Worm (Caenorhabditis elegans) whole organism, L1 larva: ENCODE results near the gene W06A11.1.

Source experiments
- Y116A8C.19 ChIP-seq: sonication (generic microtip); optimal IDR thresholded peaks from 2 replicates; lab custom pipeline; 2016; ENCODE audit warnings: missing compliant biosample characterization, missing genetic modification characterization, borderline replicate concordance
- aha-1 ChIP-seq: fragments of 150-350 bp; optimal IDR thresholded peaks from 2 replicates; lab custom pipeline; 2014; ENCODE audit warnings: missing biosample characterization, missing genetic modification characterization
- alr-1 ChIP-seq: fragments of 200-800 bp; sonication (Bioruptor generic); optimal IDR thresholded peaks from 2 replicates; lab custom pipeline; 2018; ENCODE audit warnings: borderline replicate concordance, mild to moderate bottlenecking, missing genetic modification characterization, missing compliant biosample characterization
- aly-2 ChIP-seq: fragments of 150-350 bp; optimal IDR thresholded peaks from 2 replicates; lab custom pipeline; 2014; ENCODE audit warnings: missing biosample characterization, missing genetic modification characterization
- ama-1 ChIP-seq: fragments of 150-350 bp; optimal IDR thresholded peaks from 2 replicates; lab custom pipeline; 2014
- blmp-1 ChIP-seq: fragments of 150-350 bp; optimal IDR thresholded peaks from 2 replicates; lab custom pipeline; 2014; ENCODE audit warnings: missing biosample characterization, missing genetic modification characterization
- ceh-82 ChIP-seq, 3 experiments: fragments of 150-350 bp in 1 of 3; sonication (generic microtip) in 2 of 3; optimal IDR thresholded peaks; 2 replicates each; lab custom pipeline; 2014 to 2017; ENCODE audit warnings: missing biosample characterization in 3 of 3, missing genetic modification characterization in 3 of 3
- ceh-90 ChIP-seq: sonication (generic microtip); optimal IDR thresholded peaks from 2 replicates; lab custom pipeline; 2016; ENCODE audit warnings: missing genetic modification characterization, missing compliant biosample characterization
- ces-1 ChIP-seq: fragments of 150-350 bp; optimal IDR thresholded peaks from 2 replicates; lab custom pipeline; 2014; ENCODE audit warnings: missing biosample characterization, missing genetic modification reagents, missing genetic modification characterization
- dpl-1 ChIP-seq, 3 experiments: fragments of 150-350 bp in 2 of 3; sonication (generic microtip) in 1 of 3; optimal IDR thresholded peaks; 2 replicates each; lab custom pipeline; 2014 to 2017; ENCODE audit warnings: missing biosample characterization in 3 of 3, missing genetic modification characterization in 3 of 3, missing genetic modification reagents in 3 of 3
- efl-1 ChIP-seq, 4 experiments: fragments of 150-350 bp; optimal IDR thresholded peaks in 3 of 4; peaks in 1 of 4; 1 replicate in 1 of 4; 2 replicates in 3 of 4; lab custom pipeline; 2014; ENCODE audit warnings: missing biosample characterization in 2 of 4, missing genetic modification characterization in 2 of 4, missing genetic modification reagents in 2 of 4
- elt-2 ChIP-seq: sonication (generic microtip); optimal IDR thresholded peaks from 2 replicates; lab custom pipeline; 2016; ENCODE audit warnings: missing genetic modification characterization, mild to moderate bottlenecking, inconsistent platforms, missing compliant biosample characterization, missing genetic modification reagents
- elt-3 ChIP-seq, 6 experiments: fragments of 150-350 bp in 1 of 6; sonication (generic microtip); optimal IDR thresholded peaks; 2 replicates each; lab custom pipeline; 2017 to 2018; ENCODE audit warnings: missing biosample characterization in 6 of 6, missing genetic modification characterization in 6 of 6, inconsistent platforms in 1 of 6
- lin-14 ChIP-seq: fragments of 200-800 bp; sonication (Bioruptor generic); optimal IDR thresholded peaks from 2 replicates; lab custom pipeline; 2018; ENCODE audit warnings: mild to moderate bottlenecking, missing genetic modification characterization, moderate library complexity, missing compliant biosample characterization
- lin-15B ChIP-seq: fragments of 150-350 bp; sonication (generic microtip); optimal IDR thresholded peaks from 3 replicates; lab custom pipeline; 2014; ENCODE audit warnings: missing biosample characterization, missing genetic modification characterization
- lin-35 ChIP-seq, 2 experiments: fragments of 150-350 bp; optimal IDR thresholded peaks; 2 replicates each; lab custom pipeline; 2014; ENCODE audit warnings: missing biosample characterization in 2 of 2, missing genetic modification characterization in 2 of 2, missing genetic modification reagents in 2 of 2
- lin-39 ChIP-seq: fragments of 150-350 bp; optimal IDR thresholded peaks from 2 replicates; lab custom pipeline; 2014; ENCODE audit warnings: missing biosample characterization, missing genetic modification reagents, missing genetic modification characterization
- lir-3 ChIP-seq: sonication (generic microtip); optimal IDR thresholded peaks from 2 replicates; lab custom pipeline; 2016; ENCODE audit warnings: mild to moderate bottlenecking, missing genetic modification characterization, moderate library complexity, missing compliant biosample characterization; ENCODE audit not compliant: poor library complexity
- lsy-2 ChIP-seq, 2 experiments: fragments of 150-350 bp; optimal IDR thresholded peaks; 2 replicates each; lab custom pipeline; 2014; ENCODE audit warnings: missing biosample characterization in 2 of 2, missing genetic modification characterization in 2 of 2
- nhr-12 ChIP-seq: sonication (generic microtip); optimal IDR thresholded peaks from 2 replicates; lab custom pipeline; 2017; ENCODE audit warnings: missing biosample characterization, missing genetic modification characterization
- nhr-19 ChIP-seq: fragments of 200-800 bp; sonication (Bioruptor generic); conservative IDR thresholded peaks from 2 replicates; pipeline ENCODE4 v1.3.6; 2022; ENCODE audit warnings: missing genetic modification characterization, missing compliant biosample characterization
- nhr-20 ChIP-seq: sonication (generic microtip); optimal IDR thresholded peaks from 2 replicates; lab custom pipeline; 2016; ENCODE audit warnings: mild to moderate bottlenecking, missing genetic modification characterization, missing compliant biosample characterization
- nhr-28 ChIP-seq: fragments of 150-350 bp; optimal IDR thresholded peaks from 2 replicates; lab custom pipeline; 2014; ENCODE audit warnings: missing biosample characterization, missing genetic modification characterization
- nhr-47 ChIP-seq: sonication (generic microtip); optimal IDR thresholded peaks from 2 replicates; lab custom pipeline; 2016; ENCODE audit warnings: mild to moderate bottlenecking, missing genetic modification characterization, moderate library complexity, missing compliant biosample characterization
- nhr-85 ChIP-seq: sonication (generic microtip); peaks from one replicate; lab custom pipeline; 2016; ENCODE audit warnings: missing genetic modification characterization, inconsistent platforms, missing compliant biosample characterization
- nhr-90 ChIP-seq: sonication (generic microtip); optimal IDR thresholded peaks from 2 replicates; lab custom pipeline; 2016; ENCODE audit warnings: mild to moderate bottlenecking, missing genetic modification characterization, missing compliant biosample characterization; ENCODE audit not compliant: poor library complexity
- pqm-1 ChIP-seq: sonication (generic microtip); optimal IDR thresholded peaks from 3 replicates; lab custom pipeline; 2017; ENCODE audit warnings: missing biosample characterization, missing genetic modification characterization
- snu-23 ChIP-seq: sonication (generic microtip); optimal IDR thresholded peaks from 2 replicates; lab custom pipeline; 2016; ENCODE audit warnings: missing genetic modification characterization, missing compliant biosample characterization
- sup-37 ChIP-seq: fragments of 200-800 bp; sonication (Bioruptor generic); optimal IDR thresholded peaks from 2 replicates; lab custom pipeline; 2018; ENCODE audit warnings: mild to moderate bottlenecking, missing genetic modification characterization, missing compliant biosample characterization
- unc-62 ChIP-seq: fragments of 150-350 bp; optimal IDR thresholded peaks from 2 replicates; lab custom pipeline; 2014; ENCODE audit warnings: missing biosample characterization, missing genetic modification reagents, missing genetic modification characterization
- unc-86 ChIP-seq: sonication (generic microtip); optimal IDR thresholded peaks from 2 replicates; lab custom pipeline; 2016; ENCODE audit warnings: missing genetic modification characterization, missing compliant biosample characterization
- zip-4 ChIP-seq: fragments of 200-800 bp; sonication (Bioruptor generic); optimal IDR thresholded peaks from 2 replicates; lab custom pipeline; 2018; ENCODE audit warnings: mild to moderate bottlenecking, missing genetic modification characterization, moderate library complexity, missing compliant biosample characterization

Gene W06A11.1

ce11 chrII:4091828-4092227 is 24.5 kb downstream of the W06A11.1 start, which contains the start of gene R11F4.1:
Gene R11F4.1 (plus strand): TSS chrII:4091930.
- TF ChIP-seq Y116A8C.19 (tag; lab: Kevin White, UChicago) (no peak), nhr-47 (tag; lab: Kevin White, UChicago) (no peak), nhr-28 (tag; lab: Kevin White, UChicago) (no peak), unc-62 (GFP tag; lab: Kevin White, UChicago) (no peak), nhr-12 (tag; lab: Kevin White, UChicago) (no peak), alr-1 (tag; lab: Kevin White, UChicago) (no peak)

ce11 chrII:4092502-4092901 is 25.1 kb downstream of the W06A11.1 start:
- no peak for TF ChIP-seq ceh-82 (tag; optimal IDR thresholded peaks at IDR 0.05; lab: Kevin White, UChicago)
- peak in 1 of 2 experiments; percentile 33 for TF ChIP-seq lsy-2 (tag; optimal IDR thresholded peaks at IDR 0.05; lab: Kevin White, UChicago)

- TF ChIP-seq efl-1 (optimal IDR thresholded peaks at IDR 0.05; lab: Kevin White, UChicago) (no peak), efl-1 (GFP tag; optimal IDR thresholded peaks at IDR 0.05 in 1 of 2; lab: Kevin White, UChicago) (peak in 1 of 2 experiments; percentile 93), nhr-20 (tag; lab: Kevin White, UChicago) (peak; percentile 30), elt-3 (tag; optimal IDR thresholded peaks at IDR 0.05; lab: Kevin White, UChicago) (peak in 1 of 6 experiments; percentile 40), nhr-47 (tag; lab: Kevin White, UChicago) (peak; percentile 53), nhr-90 (tag; lab: Kevin White, UChicago) (peak; percentile 31), unc-86 (tag; lab: Kevin White, UChicago) (no peak), ces-1 (GFP tag; lab: Kevin White, UChicago) (no peak), lir-3 (tag; lab: Kevin White, UChicago) (no peak), Y116A8C.19 (tag; lab: Kevin White, UChicago) (no peak), snu-23 (peak; percentile 17), nhr-19 (GFP tag; lab: Robert Waterston, UW) (0 out of 2 replicates have a peak, but pooled peaks have one; percentile 8), aly-2 (peak; percentile 13), lin-39 (no peak), sup-37 (GFP tag; lab: Kevin White, UChicago) (peak; percentile 15), ama-1 (peak; percentile 69), lsy-2 (tag; optimal IDR thresholded peaks at IDR 0.05; lab: Kevin White, UChicago) (peak; percentile 22 to 91), lin-35 (GFP tag; optimal IDR thresholded peaks at IDR 0.05; lab: Kevin White, UChicago) (peak in 1 of 2 experiments; percentile 39), nhr-85 (tag; lab: Kevin White, UChicago) (peak; percentile 73)
These were observed 26.9 kb downstream of the W06A11.1 start for ce11 chrII:4094030-4094846.

- TF ChIP-seq zip-4 (GFP tag; lab: Kevin White, UChicago) (no peak), blmp-1 (tag; lab: Kevin White, UChicago) (peak; percentile 65)
These were observed 31.4 kb downstream of the W06A11.1 start for ce11 chrII:4098759-4099158.

- TF ChIP-seq nhr-85 (tag; lab: Kevin White, UChicago) (no peak), blmp-1 (tag; lab: Kevin White, UChicago) (peak; percentile 33)
These were observed 33.1 kb downstream of the W06A11.1 start, which contains the start of gene rhgf-2 for ce11 chrII:4100485-4100884. Gene rhgf-2 (plus strand): TSS chrII:4100785.

- TF ChIP-seq pqm-1: no peak
- TF ChIP-seq blmp-1 (tag; lab: Kevin White, UChicago): peak; percentile 56
- no peak for TF ChIP-seq efl-1 (optimal IDR thresholded peaks at IDR 0.05; lab: Kevin White, UChicago)
- peak in 1 of 2 experiments; percentile 21 for TF ChIP-seq efl-1 (GFP tag; optimal IDR thresholded peaks at IDR 0.05 in 1 of 2; lab: Kevin White, UChicago)
- no peak for TF ChIP-seq dpl-1 (GFP tag; optimal IDR thresholded peaks at IDR 0.05; lab: Kevin White, UChicago)
- no peak for TF ChIP-seq aha-1 (tag; lab: Kevin White, UChicago)
- TF ChIP-seq elt-2 (tag; lab: Kevin White, UChicago): no peak
- no peak for TF ChIP-seq ceh-90 (tag; lab: Kevin White, UChicago)
- no peak for TF ChIP-seq lsy-2 (tag; optimal IDR thresholded peaks at IDR 0.05; lab: Kevin White, UChicago)
- TF ChIP-seq lin-14: peak; percentile 32
- TF ChIP-seq nhr-85 (tag; lab: Kevin White, UChicago): peak; percentile 65
- TF ChIP-seq lin-15B (tag; lab: Kevin White, UChicago): no peak
These were observed 35.4 kb downstream of the W06A11.1 start for ce11 chrII:4102723-4103122.
